Worm (Caenorhabditis elegans) whole organism, dauer: ENCODE data around the gene T07F12.2.

Source experiments
- unc-62 ChIP-seq: sonication (generic microtip); optimal IDR thresholded peaks from 2 replicates; lab custom pipeline; 2017; ENCODE audit warnings: missing biosample characterization, missing genetic modification reagents, missing genetic modification characterization

Gene T07F12.2

DNA sequence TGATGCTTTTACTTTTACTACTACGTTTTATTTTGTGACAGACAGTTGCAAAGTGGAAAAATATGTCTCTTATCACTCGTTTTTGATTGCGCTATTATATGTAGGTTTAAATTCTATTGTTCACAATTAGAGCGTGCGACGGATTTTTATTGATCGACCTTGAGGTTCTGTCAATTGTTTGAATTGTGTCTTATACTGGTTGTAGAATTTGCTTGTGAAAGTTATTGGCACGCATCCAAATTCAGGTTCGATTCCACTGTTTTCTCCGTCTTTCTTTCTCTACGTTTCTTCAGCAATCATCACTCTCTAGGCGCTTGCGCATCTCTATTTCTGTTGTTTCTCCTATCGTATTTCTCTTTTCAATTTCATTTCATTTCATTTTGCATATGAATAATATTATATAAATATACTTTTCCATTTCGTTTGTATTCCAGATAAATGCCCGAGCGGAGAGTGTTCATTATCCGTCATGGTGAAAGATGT lies 3.6 kb downstream of the T07F12.2 start, which contains the start of gene T07F12.1:
T07F12.1 (plus strand) TSS at position 433 of the 483 bp plus-strand sequence.
- no peak for TF ChIP-seq unc-62 (GFP tag; lab: Kevin White, UChicago)

DNA sequence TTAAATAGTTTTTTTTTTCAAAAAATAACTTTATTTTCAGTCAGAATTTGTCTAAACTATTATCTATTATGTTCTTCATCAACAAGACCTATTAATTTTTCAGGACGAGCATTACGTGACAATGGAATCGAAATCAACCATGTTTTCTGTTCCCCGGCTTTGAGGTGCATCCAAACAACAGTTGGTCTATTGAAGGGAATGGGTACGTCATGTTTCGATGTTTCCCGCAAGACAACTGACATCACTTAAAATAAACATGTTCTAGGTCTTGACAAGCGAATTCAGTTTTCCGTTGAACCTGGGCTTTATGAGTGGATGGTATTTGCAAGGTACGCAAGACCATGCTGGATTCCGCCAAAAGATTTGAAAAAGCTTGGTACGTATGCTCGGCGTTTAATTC lies 5.2 kb downstream of the T07F12.2 start:
- no peak for TF ChIP-seq unc-62 (GFP tag; lab: Kevin White, UChicago)

DNA sequence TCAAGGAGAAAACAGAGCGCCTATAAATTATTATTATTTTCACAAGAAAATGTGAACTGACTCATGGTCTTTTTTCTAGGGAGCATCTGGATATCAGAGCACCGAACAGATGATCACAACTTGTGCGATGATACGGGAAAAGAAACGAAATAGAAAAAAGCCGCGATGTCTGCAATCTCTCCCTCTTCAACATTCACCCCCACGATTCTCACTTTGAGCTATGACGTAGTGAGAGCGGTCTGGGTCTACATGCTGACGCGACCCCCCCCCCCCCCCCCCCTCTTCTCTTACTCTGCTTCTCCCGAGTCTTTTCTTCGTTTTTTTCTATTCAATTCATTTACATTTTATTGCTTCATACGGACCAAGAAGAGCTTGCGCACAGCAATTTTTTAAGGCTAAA lies 9.6 kb downstream of the T07F12.2 start:
- no peak for TF ChIP-seq unc-62 (GFP tag; lab: Kevin White, UChicago)

DNA sequence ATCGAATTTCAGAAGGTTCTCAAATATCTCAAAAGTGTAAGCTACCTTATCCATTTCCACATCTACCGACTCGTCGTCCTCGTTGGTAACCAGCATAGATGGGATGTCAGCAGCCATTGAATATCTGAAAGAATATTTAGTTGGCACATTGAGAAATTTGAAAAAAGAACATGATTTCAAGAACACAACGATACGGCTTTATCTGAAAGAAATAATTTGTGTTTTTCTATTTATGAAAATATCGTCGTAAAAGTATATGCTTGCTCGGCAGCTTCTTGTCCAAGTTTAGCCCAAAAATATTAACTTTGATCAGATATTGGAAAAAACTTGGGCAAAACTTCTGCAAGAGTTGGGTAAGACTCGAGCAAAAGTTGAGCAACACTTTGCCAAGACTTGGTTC lies 10.6 kb downstream of the T07F12.2 start, which contains the start of gene T07F12.4:
T07F12.4 (minus strand) TSS at position 130 of the 400 bp plus-strand sequence.
- TF ChIP-seq unc-62 (GFP tag; lab: Kevin White, UChicago), result no peak

DNA sequence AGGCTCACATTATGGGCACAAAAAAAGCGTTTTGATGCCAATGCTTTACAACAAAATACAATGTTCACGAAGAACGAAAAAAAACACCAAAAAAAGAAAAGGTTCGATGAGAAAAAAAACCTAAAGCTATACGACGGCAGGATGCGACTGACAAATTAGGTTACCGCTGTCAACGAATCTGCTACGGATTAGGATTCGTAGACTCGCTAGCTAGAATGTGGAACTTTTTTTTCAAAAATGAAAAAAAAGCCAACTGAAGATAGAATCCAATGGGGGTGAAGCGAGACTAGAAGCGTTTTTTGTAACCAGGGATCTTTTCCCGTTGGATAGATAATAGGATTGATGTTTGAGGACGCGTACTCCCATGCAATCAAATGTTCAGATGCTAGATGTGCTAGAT lies 11.9 kb downstream of the T07F12.2 start:
- no peak for TF ChIP-seq unc-62 (GFP tag; lab: Kevin White, UChicago)

DNA sequence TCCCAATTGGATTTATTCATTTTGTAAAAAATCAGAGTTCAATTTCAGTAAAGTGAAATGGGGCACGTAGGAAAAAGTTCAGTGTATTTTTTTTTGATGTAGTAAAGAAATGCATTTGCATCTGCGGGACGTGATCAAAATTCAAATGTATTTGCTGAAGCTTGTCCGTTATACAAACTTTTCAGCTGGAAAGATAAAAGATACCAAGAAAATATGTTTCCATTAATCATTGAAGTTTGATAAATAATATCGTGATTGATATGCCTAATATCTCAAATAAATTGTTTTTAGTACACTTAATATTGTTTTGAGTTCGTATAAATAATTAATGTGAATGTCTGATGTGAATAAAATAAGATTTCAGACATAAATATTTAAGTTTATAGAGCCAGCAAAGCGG lies 12.3 kb downstream of the T07F12.2 start:
- TF ChIP-seq unc-62 (GFP tag; lab: Kevin White, UChicago), result no peak

DNA sequence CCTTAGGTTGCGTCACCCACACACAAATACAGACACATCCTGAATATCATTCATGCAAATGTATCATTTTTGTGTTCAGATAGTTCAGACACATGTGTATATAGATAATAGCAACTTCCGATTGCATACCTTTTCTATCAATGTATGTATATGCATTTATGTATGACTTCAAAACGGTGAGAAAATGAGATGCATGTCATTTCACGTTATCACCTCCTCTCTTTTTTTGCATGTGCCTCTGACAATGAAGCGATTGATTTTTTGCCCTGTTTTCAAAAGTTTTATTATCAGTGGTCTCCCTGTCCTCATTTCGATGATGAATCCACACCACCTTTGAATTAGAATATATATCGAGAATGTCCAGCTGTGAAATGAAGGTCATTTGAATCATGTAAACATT lies 15.8 kb downstream of the T07F12.2 start, which contains the start of gene K05B2.2:
K05B2.2 (plus strand) TSS at position 278 of the 400 bp plus-strand sequence.
- no peak for TF ChIP-seq unc-62 (GFP tag; lab: Kevin White, UChicago)

DNA sequence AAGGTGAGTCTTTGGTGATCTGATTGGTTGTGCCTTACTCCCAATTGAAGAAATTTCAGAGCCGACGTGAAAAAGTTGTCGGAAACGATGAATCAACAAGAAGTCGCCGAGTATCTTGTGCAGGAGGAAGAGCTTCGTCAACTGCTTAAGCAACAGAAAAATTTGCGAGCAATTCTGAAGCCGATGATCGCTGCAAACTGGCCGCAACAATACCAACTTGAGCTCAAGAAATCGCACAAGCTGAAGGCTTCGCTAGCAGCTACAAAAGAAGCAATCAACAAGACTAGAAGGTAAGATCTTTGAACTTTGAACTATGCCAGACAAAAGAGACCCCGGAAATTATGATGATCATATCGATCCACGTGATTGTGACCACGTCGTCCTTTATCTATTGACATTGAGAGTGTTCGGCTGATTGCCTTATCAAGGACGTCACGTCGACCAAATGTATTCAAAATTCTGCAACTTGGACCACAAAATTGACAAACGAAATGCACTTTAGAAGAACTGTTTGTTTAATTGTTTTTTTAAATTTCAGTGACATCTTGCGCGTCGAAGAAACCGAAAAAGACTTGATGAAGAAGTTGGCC lies 21.3 kb downstream of the T07F12.2 start:
- TF ChIP-seq unc-62 (GFP tag; lab: Kevin White, UChicago), result no peak

DNA sequence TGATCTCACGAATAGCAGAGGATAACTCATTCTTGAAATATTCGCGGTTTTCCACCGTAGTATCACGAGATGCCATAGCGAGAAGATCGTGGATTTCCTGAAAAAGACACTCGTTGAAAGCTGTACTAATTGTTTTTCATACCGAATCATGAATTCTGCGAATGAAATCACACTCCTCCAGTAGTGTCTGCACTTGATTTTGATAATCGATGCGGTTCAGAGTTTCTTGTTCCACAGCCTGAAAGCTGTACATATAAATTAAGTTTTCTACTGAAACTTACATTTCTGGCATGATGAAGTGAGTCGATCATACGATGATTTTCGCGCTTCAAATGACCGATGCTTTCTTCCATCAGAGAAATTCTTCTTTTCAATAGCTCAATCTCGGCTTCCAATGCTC lies 24.4 kb downstream of the T07F12.2 start:
- no peak for TF ChIP-seq unc-62 (GFP tag; lab: Kevin White, UChicago)

DNA sequence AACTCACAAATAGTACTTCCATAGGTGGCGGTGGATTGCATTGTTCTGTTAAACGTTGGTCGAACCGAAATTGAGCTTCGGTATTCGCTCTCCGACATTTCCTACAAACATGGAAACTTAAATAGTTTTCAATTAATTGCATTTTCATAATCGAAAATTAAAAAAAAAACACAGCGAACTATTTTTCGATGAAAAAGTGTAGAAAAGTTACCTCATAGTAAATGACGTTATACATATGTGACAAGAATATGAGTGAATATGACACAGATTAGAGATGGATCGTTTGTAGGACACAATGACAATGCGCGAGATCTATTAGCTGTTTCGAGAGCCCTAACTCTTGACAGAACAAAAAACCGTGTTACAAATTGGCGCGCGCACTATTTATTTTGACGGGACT lies 25.8 kb downstream of the T07F12.2 start, which contains the start of gene ifa-4:
ifa-4 (minus strand) TSS at position 101 of the 400 bp plus-strand sequence.
- TF ChIP-seq unc-62 (GFP tag; lab: Kevin White, UChicago), result no peak

DNA sequence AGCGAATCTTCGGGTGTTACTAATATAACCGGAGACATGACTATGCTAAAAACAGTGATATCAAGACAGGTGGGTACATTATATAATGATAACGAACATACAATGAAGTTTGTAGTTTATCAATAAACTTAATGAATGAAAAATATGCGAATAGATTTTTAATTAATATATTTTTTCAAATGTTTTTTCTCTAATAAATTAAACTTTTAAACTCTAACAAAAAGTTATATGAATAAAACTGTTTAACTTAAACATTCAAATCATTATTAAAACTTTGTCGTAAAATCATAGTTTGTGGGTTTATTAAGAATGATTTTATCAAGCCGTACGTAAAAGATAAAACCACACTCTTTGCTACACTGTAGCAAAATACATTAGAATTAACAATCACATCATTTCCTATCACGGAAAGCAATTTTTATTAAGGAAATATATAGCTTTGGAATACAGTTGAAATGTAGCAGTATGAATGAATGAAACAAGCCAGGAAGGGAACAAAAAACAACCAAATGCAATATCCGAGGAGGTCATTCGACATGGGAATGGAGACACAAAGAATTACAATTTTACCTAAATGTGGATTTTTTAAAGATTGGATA lies 31.0 kb downstream of the T07F12.2 start, which contains the start of gene K05B2.4:
K05B2.4 (minus strand) TSS at position 51 of the 599 bp plus-strand sequence.
- TF ChIP-seq unc-62 (GFP tag; lab: Kevin White, UChicago), result no peak

DNA sequence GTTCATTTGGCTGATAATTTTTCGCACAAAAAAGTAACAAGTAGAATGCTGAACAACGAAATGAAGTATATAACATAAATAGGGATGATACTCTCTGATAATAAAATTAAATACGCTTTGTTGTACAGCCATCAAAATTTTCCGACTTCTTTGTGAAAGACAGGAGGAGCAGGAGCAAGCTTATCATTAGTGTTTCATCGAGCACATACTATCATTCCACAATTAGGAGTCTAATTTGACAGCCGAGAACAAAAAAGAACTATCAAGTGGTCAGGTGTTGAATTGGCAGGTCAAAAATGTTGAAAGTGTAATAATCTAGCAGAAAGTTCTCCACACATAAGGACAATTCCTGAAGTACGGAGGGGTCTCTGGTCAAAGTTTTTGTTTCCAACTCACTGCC lies 38.1 kb downstream of the T07F12.2 start:
- no peak for TF ChIP-seq unc-62 (GFP tag; lab: Kevin White, UChicago)

DNA sequence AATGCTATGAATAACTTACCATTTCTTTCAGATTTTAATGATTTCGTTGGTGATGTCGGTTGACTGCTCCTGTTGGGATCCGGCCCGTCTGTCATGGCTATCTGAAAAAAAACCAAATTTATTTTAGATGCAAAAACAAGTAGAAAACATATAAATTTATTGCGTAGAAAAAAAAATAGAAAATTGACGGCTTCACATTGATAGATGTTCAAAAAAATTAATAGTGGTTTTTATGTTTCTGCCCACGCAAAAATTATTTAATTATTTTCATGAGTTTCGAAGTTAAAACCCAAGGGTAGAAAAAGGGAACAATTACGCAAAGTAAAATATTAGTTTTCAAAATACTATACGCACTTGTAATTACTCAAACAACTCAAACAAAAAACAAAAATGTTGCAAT lies 39.6 kb downstream of the T07F12.2 start, which contains the start of gene mct-4:
mct-4 (minus strand) TSS at position 101 of the 400 bp plus-strand sequence.
- TF ChIP-seq unc-62 (GFP tag; lab: Kevin White, UChicago), result no peak

DNA sequence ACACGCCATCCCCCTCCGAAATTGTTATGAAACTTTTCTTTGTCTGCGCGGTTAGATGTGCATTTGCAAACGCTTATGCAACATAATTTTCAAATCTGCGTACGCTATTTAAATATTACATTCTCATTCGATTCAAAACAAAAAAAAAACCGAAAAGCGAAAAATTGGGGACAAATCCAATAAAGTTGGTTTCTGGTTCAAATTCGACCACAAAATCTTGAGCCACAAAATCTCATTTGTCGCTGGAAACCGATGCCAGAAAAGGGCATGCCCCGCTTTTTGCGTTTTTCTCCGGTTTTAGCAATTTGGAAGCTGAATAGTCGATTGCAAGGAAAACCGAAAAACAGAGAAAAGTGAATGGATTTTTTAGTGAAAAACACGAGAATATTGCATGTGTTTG lies 42.0 kb downstream of the T07F12.2 start:
- no peak for TF ChIP-seq unc-62 (GFP tag; lab: Kevin White, UChicago)

DNA sequence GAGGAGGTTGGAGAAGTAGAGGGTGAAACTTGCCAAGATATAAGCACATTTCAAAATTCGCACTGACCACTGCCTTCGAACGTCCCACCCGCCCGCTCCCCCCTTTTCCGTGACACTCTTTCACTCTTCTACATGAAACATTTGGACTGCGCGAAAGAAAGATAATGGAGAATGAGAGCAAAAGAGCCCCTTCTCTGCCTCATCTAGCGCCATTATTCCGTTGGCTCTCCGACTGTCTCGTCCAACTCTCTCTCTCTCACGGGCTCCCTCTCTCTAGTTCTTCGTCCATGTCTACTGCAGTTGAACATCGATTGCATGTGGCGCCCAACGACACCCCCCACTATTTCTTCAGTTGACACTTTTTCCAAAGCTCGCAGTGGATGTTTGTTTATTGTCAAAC lies 42.9 kb downstream of the T07F12.2 start:
- TF ChIP-seq unc-62 (GFP tag; lab: Kevin White, UChicago), result no peak

DNA sequence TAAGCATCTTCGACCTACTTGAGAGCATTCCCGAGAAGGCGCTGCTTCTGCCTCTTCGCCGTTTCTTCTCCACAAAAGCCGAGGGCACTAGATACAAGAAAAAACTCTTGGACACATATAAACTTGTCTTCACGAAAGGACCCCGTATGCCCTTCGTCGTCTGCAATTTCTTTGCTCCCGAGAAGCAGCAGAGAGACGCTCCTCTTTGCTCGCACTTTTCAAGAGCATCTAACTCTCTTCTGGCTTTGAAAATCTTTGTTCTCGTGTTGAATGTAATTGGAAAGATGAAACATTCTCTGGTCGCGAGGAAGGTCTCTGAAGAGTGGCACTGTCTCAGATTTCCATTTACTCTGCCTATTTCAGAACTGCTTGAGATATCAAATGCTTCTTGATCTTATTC lies 48.9 kb downstream of the T07F12.2 start:
- TF ChIP-seq unc-62 (GFP tag; lab: Kevin White, UChicago), result no peak
